Worm (Caenorhabditis elegans) whole organism, L4 larva: ENCODE results near the gene best-19.

Source experiments
- D1046.2 ChIP-seq: fragments of 200-800 bp; sonication (Bioruptor generic); IDR thresholded peaks from 2 replicates; pipeline ENCODE4 v1.3.6; 2022; ENCODE audit warnings: missing genetic modification characterization, missing compliant biosample characterization
- F10B5.3 ChIP-seq: sonication (generic microtip); optimal IDR thresholded peaks from 2 replicates; lab custom pipeline; 2016; ENCODE audit warnings: mild to moderate bottlenecking, missing genetic modification characterization, missing compliant biosample characterization
- F26F4.8 ChIP-seq: fragments of 200-800 bp; sonication (Bioruptor generic); conservative IDR thresholded peaks from 2 replicates; pipeline ENCODE4 v1.3.6; 2022; ENCODE audit warnings: missing genetic modification characterization, missing compliant biosample characterization
- F37D6.2 ChIP-seq: sonication (generic microtip); optimal IDR thresholded peaks from 2 replicates; lab custom pipeline; 2016; ENCODE audit warnings: mild to moderate bottlenecking, missing genetic modification characterization, missing compliant biosample characterization
- F44E2.7 ChIP-seq: fragments of 200-800 bp; sonication (Bioruptor generic); IDR thresholded peaks from 2 replicates; pipeline ENCODE4 v2.1.2; 2022; ENCODE audit warnings: missing genetic modification characterization, missing compliant biosample characterization
- Y75B8A.6 ChIP-seq: fragments of 200-800 bp; sonication (Bioruptor generic); IDR thresholded peaks from 2 replicates; pipeline ENCODE4 v1.3.6; 2022; ENCODE audit warnings: missing genetic modification reagents, missing genetic modification characterization, missing compliant biosample characterization
- ceh-20 ChIP-seq: fragments of 200-800 bp; sonication (Bioruptor generic); IDR thresholded peaks from 2 replicates; pipeline ENCODE4 v1.3.6; 2022; ENCODE audit warnings: missing genetic modification reagents, missing genetic modification characterization, missing compliant biosample characterization
- ceh-32 ChIP-seq: sonication (generic microtip); optimal IDR thresholded peaks from 2 replicates; lab custom pipeline; 2016; ENCODE audit warnings: mild to moderate bottlenecking, missing genetic modification characterization, missing compliant biosample characterization; ENCODE audit not compliant: poor library complexity
- ces-1 ChIP-seq: fragments of 150-350 bp; sonication (generic microtip); optimal IDR thresholded peaks from 4 replicates; lab custom pipeline; 2014; ENCODE audit warnings: missing biosample characterization, missing genetic modification reagents, missing genetic modification characterization
- ctbp-1 ChIP-seq: fragments of 200-800 bp; sonication (Bioruptor generic); IDR thresholded peaks from 2 replicates; pipeline ENCODE4 v1.3.6; 2022; ENCODE audit warnings: missing genetic modification reagents, missing genetic modification characterization, missing compliant biosample characterization
- daf-12 ChIP-seq: fragments of 150-350 bp; optimal IDR thresholded peaks from 2 replicates; lab custom pipeline; 2014; ENCODE audit warnings: missing biosample characterization, missing genetic modification reagents, missing genetic modification characterization
- daf-16 ChIP-seq, 3 experiments: sonication (generic microtip); optimal IDR thresholded peaks; 2 replicates each; lab custom pipeline; 2016 to 2017; ENCODE audit warnings: missing genetic modification characterization in 3 of 3, missing genetic modification reagents in 3 of 3, mild to moderate bottlenecking in 2 of 3, missing compliant biosample characterization in 2 of 3, missing biosample characterization in 1 of 3, moderate library complexity in 1 of 3
- daf-8 ChIP-seq: fragments of 200-800 bp; sonication (Bioruptor generic); IDR thresholded peaks from 2 replicates; pipeline ENCODE4 v1.3.6; 2022; ENCODE audit warnings: missing genetic modification characterization, missing compliant biosample characterization
- dmd-9 ChIP-seq: fragments of 200-800 bp; sonication (Bioruptor generic); IDR thresholded peaks from 2 replicates; pipeline ENCODE4 v1.3.6; 2022; ENCODE audit warnings: missing genetic modification reagents, missing genetic modification characterization, missing compliant biosample characterization
- dpl-1 ChIP-seq: fragments of 150-350 bp; optimal IDR thresholded peaks from 2 replicates; lab custom pipeline; 2014; ENCODE audit warnings: missing biosample characterization, missing genetic modification reagents, missing genetic modification characterization
- duxl-1 ChIP-seq: sonication (generic microtip); optimal IDR thresholded peaks from 2 replicates; lab custom pipeline; 2016; ENCODE audit warnings: mild to moderate bottlenecking, missing genetic modification characterization, moderate library complexity, missing compliant biosample characterization; ENCODE audit not compliant: poor library complexity
- egl-43 ChIP-seq: fragments of 200-800 bp; sonication (Bioruptor generic); IDR thresholded peaks from 2 replicates; pipeline ENCODE4 v1.3.6; 2022; ENCODE audit warnings: missing genetic modification reagents, missing genetic modification characterization, missing compliant biosample characterization
- fkh-10 ChIP-seq: fragments of 150-350 bp; optimal IDR thresholded peaks from 2 replicates; lab custom pipeline; 2014; ENCODE audit warnings: missing biosample characterization, missing genetic modification reagents, missing genetic modification characterization
- gei-8 ChIP-seq: fragments of 200-800 bp; sonication (Bioruptor generic); optimal IDR thresholded peaks from 2 replicates; lab custom pipeline; 2018; ENCODE audit warnings: mild to moderate bottlenecking, missing genetic modification characterization, missing compliant biosample characterization
- jun-1 ChIP-seq: fragments of 150-350 bp; optimal IDR thresholded peaks from 2 replicates; lab custom pipeline; 2014; ENCODE audit warnings: missing biosample characterization, missing genetic modification reagents, missing genetic modification characterization
- lim-7 ChIP-seq: fragments of 200-800 bp; sonication (Bioruptor generic); IDR thresholded peaks from 2 replicates; pipeline ENCODE4 v1.3.6; 2022; ENCODE audit warnings: missing genetic modification characterization, missing compliant biosample characterization
- lin-1 ChIP-seq: fragments of 200-800 bp; sonication (Bioruptor generic); IDR thresholded peaks from 2 replicates; pipeline ENCODE4 v1.3.6; 2022; ENCODE audit warnings: missing genetic modification reagents, missing genetic modification characterization, missing compliant biosample characterization
- lin-13 ChIP-seq: fragments of 150-350 bp; optimal IDR thresholded peaks from 2 replicates; lab custom pipeline; 2014; ENCODE audit warnings: missing biosample characterization, missing genetic modification reagents, missing genetic modification characterization
- lin-29 ChIP-seq: fragments of 200-800 bp; sonication (Bioruptor generic); IDR thresholded peaks from 2 replicates; pipeline ENCODE4 v1.3.6; 2022; ENCODE audit warnings: missing genetic modification reagents, missing genetic modification characterization, missing compliant biosample characterization
- lin-39 ChIP-seq: fragments of 150-350 bp; optimal IDR thresholded peaks from 2 replicates; lab custom pipeline; 2014; ENCODE audit warnings: missing biosample characterization, missing genetic modification reagents, missing genetic modification characterization
- lsy-2 ChIP-seq, 2 experiments: fragments of 150-350 bp in 1 of 2; sonication (generic microtip) in 1 of 2; optimal IDR thresholded peaks; 2 replicates each; lab custom pipeline; 2014 to 2017; ENCODE audit warnings: missing biosample characterization in 2 of 2, missing genetic modification characterization in 2 of 2
- madf-5 ChIP-seq, 2 experiments: fragments of 200-800 bp; sonication (Bioruptor generic); IDR thresholded peaks; 2 replicates each; pipeline ENCODE4 v1.3.6; 2022; ENCODE audit warnings: missing compliant biosample characterization in 2 of 2, missing genetic modification characterization in 2 of 2
- mdl-1 ChIP-seq, 2 experiments: fragments of 150-350 bp in 1 of 2; sonication (generic microtip) in 1 of 2; optimal IDR thresholded peaks; 2 replicates each; lab custom pipeline; 2014 to 2017; ENCODE audit warnings: missing biosample characterization in 2 of 2, missing genetic modification characterization in 2 of 2
- mep-1 ChIP-seq: fragments of 150-350 bp; sonication (generic microtip); optimal IDR thresholded peaks from 3 replicates; lab custom pipeline; 2014; ENCODE audit warnings: missing biosample characterization, missing genetic modification characterization
- mxl-2 ChIP-seq: fragments of 200-800 bp; sonication (Bioruptor generic); conservative IDR thresholded peaks from 2 replicates; pipeline ENCODE4 v1.3.6; 2022; ENCODE audit warnings: missing genetic modification reagents, missing genetic modification characterization, missing compliant biosample characterization
- mxl-3 ChIP-seq: fragments of 200-800 bp; sonication (Bioruptor generic); optimal IDR thresholded peaks from 2 replicates; lab custom pipeline; 2018; ENCODE audit warnings: mild to moderate bottlenecking, missing genetic modification characterization, missing compliant biosample characterization
- nhr-10 ChIP-seq: fragments of 150-350 bp; optimal IDR thresholded peaks from 2 replicates; lab custom pipeline; 2014; ENCODE audit warnings: missing biosample characterization, missing genetic modification characterization
- nhr-11 ChIP-seq: fragments of 150-350 bp; optimal IDR thresholded peaks from 2 replicates; lab custom pipeline; 2014; ENCODE audit warnings: missing biosample characterization, missing genetic modification characterization
- nhr-111 ChIP-seq: fragments of 200-800 bp; sonication (Bioruptor generic); optimal IDR thresholded peaks from 2 replicates; lab custom pipeline; 2018; ENCODE audit warnings: mild to moderate bottlenecking, missing genetic modification characterization, missing compliant biosample characterization
- nhr-25 ChIP-seq: sonication (generic microtip); optimal IDR thresholded peaks from 2 replicates; lab custom pipeline; 2017; ENCODE audit warnings: missing genetic modification characterization, mild to moderate bottlenecking, missing compliant biosample characterization, antibody characterized with exemption, moderate library complexity, borderline replicate concordance; ENCODE audit not compliant: insufficient read depth
- nhr-28 ChIP-seq: fragments of 150-350 bp; optimal IDR thresholded peaks from 2 replicates; lab custom pipeline; 2014; ENCODE audit warnings: missing biosample characterization, missing genetic modification characterization
- nhr-42 ChIP-seq: fragments of 200-800 bp; sonication (Bioruptor generic); IDR thresholded peaks from 2 replicates; pipeline ENCODE4 v1.3.6; 2022; ENCODE audit warnings: missing genetic modification characterization, missing compliant biosample characterization
- nhr-6 ChIP-seq: fragments of 150-350 bp; optimal IDR thresholded peaks from 2 replicates; lab custom pipeline; 2014; ENCODE audit warnings: missing biosample characterization, missing genetic modification characterization
- nhr-76 ChIP-seq: fragments of 150-350 bp; optimal IDR thresholded peaks from 2 replicates; lab custom pipeline; 2014; ENCODE audit warnings: missing biosample characterization, missing genetic modification characterization
- pha-4 ChIP-seq, 2 experiments: fragments of 150-350 bp in 1 of 2; fragments of 200-800 bp in 1 of 2; sonication (Bioruptor generic) in 1 of 2; IDR thresholded peaks in 1 of 2; optimal IDR thresholded peaks in 1 of 2; 2 replicates each; pipeline versions ENCODE4 v1.3.6 to Lab custom; 2014 to 2022; ENCODE audit warnings: missing genetic modification characterization in 2 of 2, missing genetic modification reagents in 2 of 2, missing biosample characterization in 1 of 2, missing compliant biosample characterization in 1 of 2
- rbr-2 ChIP-seq: sonication (generic microtip); optimal IDR thresholded peaks from 2 replicates; lab custom pipeline; 2016; ENCODE audit warnings: missing genotype, missing genetic modification characterization, missing compliant biosample characterization
- saeg-2 ChIP-seq: fragments of 200-800 bp; sonication (Bioruptor generic); IDR thresholded peaks from 2 replicates; pipeline ENCODE4 v1.3.6; 2022; ENCODE audit warnings: missing genetic modification reagents, missing genetic modification characterization, missing compliant biosample characterization
- spr-1 ChIP-seq: sonication (generic microtip); optimal IDR thresholded peaks from 2 replicates; lab custom pipeline; 2016; ENCODE audit warnings: mild to moderate bottlenecking, missing genetic modification characterization, missing compliant biosample characterization
- vab-7 ChIP-seq: fragments of 200-800 bp; sonication (Bioruptor generic); IDR thresholded peaks from 2 replicates; pipeline ENCODE4 v1.3.6; 2022; ENCODE audit warnings: missing genetic modification reagents, missing genetic modification characterization, missing compliant biosample characterization

best-19 gene

ce11 chrIV:247494-247893 is 36.0 kb upstream of the best-19 start (continued):
- TF ChIP-seq saeg-2 (GFP tag; lab: Robert Waterston, UW), result no peak
- no peak for TF ChIP-seq ces-1 (GFP tag; lab: Kevin White, UChicago)
- TF ChIP-seq spr-1 (tag; lab: Kevin White, UChicago), result no peak
- TF ChIP-seq mxl-3, result peak; percentile 73
- TF ChIP-seq daf-16 (GFP tag; optimal IDR thresholded peaks at IDR 0.05; lab: Kevin White, UChicago), result no peak
- no peak for TF ChIP-seq daf-16 (tag; optimal IDR thresholded peaks at IDR 0.05; lab: Kevin White, UChicago)
- no peak for TF ChIP-seq madf-5 (GFP tag; IDR thresholded peaks at IDR 0.05; lab: Robert Waterston, UW)
- TF ChIP-seq mep-1 (tag; lab: Kevin White, UChicago), result no peak
- TF ChIP-seq daf-12 (tag; lab: Kevin White, UChicago), result no peak
- TF ChIP-seq lim-7 (GFP tag; lab: Robert Waterston, UW), result no peak
- no peak for TF ChIP-seq nhr-6 (tag; lab: Kevin White, UChicago)
- no peak for TF ChIP-seq jun-1 (tag; lab: Kevin White, UChicago)
- no peak for TF ChIP-seq F44E2.7 (GFP tag; lab: Robert Waterston, UW)
- no peak for TF ChIP-seq pha-4 (GFP tag; IDR thresholded peaks at IDR 0.05; lab: Robert Waterston, UW)
- TF ChIP-seq pha-4 (tag; optimal IDR thresholded peaks at IDR 0.05; lab: Kevin White, UChicago), result no peak
- TF ChIP-seq dpl-1, result no peak
- no peak for TF ChIP-seq dmd-9 (GFP tag; lab: Robert Waterston, UW)
- no peak for TF ChIP-seq ctbp-1 (GFP tag; lab: Robert Waterston, UW)
- no peak for TF ChIP-seq lin-1 (GFP tag; lab: Robert Waterston, UW)
- TF ChIP-seq F10B5.3, result no peak
- TF ChIP-seq lin-39 (tag; lab: Kevin White, UChicago), result no peak
- TF ChIP-seq duxl-1 (tag; lab: Kevin White, UChicago), result no peak
- TF ChIP-seq nhr-28 (tag; lab: Kevin White, UChicago), result peak; percentile 78
- TF ChIP-seq gei-8 (GFP tag; lab: Kevin White, UChicago), result no peak
- no peak for TF ChIP-seq daf-8 (GFP tag; lab: Robert Waterston, UW)
- TF ChIP-seq nhr-42, result no peak
- TF ChIP-seq rbr-2 (tag; lab: Kevin White, UChicago), result no peak
- TF ChIP-seq vab-7 (GFP tag; lab: Robert Waterston, UW), result no peak
- TF ChIP-seq ceh-20 (GFP tag; lab: Robert Waterston, UW), result peak; percentile 51; the same call in 1 of the 2 replicates
- no peak for TF ChIP-seq D1046.2
- no peak for TF ChIP-seq nhr-11 (tag; lab: Kevin White, UChicago)
- peak; percentile 69 to 95 for TF ChIP-seq mdl-1 (tag; optimal IDR thresholded peaks at IDR 0.05; lab: Kevin White, UChicago)
- no peak for TF ChIP-seq F37D6.2 (tag; lab: Kevin White, UChicago)
- TF ChIP-seq lin-13, result peak; percentile 2
- no peak for TF ChIP-seq fkh-10
- no peak for TF ChIP-seq nhr-10
- no peak for TF ChIP-seq F26F4.8 (GFP tag; lab: Robert Waterston, UW)
- no peak for TF ChIP-seq egl-43 (GFP tag; lab: Robert Waterston, UW)
- TF ChIP-seq nhr-25, result no peak
- TF ChIP-seq nhr-76 (tag; lab: Kevin White, UChicago), result no peak
- no peak for TF ChIP-seq ceh-32 (tag; lab: Kevin White, UChicago)
- TF ChIP-seq lsy-2 (tag; optimal IDR thresholded peaks at IDR 0.05; lab: Kevin White, UChicago), result no peak
- TF ChIP-seq lin-29 (GFP tag; lab: Robert Waterston, UW), result no peak
- TF ChIP-seq nhr-111 (GFP tag; lab: Kevin White, UChicago), result no peak
- TF ChIP-seq Y75B8A.6, result no peak
- no peak for TF ChIP-seq mxl-2
- TF ChIP-seq, all 104 proteins: peak for 11
